Worm (Caenorhabditis elegans) whole organism, L2 larva: ENCODE data around the gene K02D3.1.

ENCODE experiments used
- R02D3.7 ChIP-seq: fragments of 150-350 bp; optimal IDR thresholded peaks from 2 replicates; lab custom pipeline; 2014; ENCODE audit warnings: missing biosample characterization, missing genetic modification characterization
- Y55F3AM.14 ChIP-seq: fragments of 200-800 bp; sonication (Bioruptor generic); optimal IDR thresholded peaks from 2 replicates; lab custom pipeline; 2018; ENCODE audit warnings: mild to moderate bottlenecking, missing genetic modification characterization, missing compliant biosample characterization
- ZK546.5 ChIP-seq: sonication (generic microtip); optimal IDR thresholded peaks from 2 replicates; lab custom pipeline; 2017; ENCODE audit warnings: missing biosample characterization, missing genetic modification characterization
- alr-1 ChIP-seq: fragments of 150-350 bp; optimal IDR thresholded peaks from 2 replicates; lab custom pipeline; 2014; ENCODE audit warnings: missing biosample characterization, missing genetic modification characterization
- ama-1 ChIP-seq: fragments of 150-350 bp; optimal IDR thresholded peaks from 2 replicates; lab custom pipeline; 2018; ENCODE audit warnings: inconsistent platforms
- blmp-1 ChIP-seq: sonication (generic microtip); optimal IDR thresholded peaks from 2 replicates; lab custom pipeline; 2017; ENCODE audit warnings: missing genetic modification characterization, mild to moderate bottlenecking, missing compliant biosample characterization, antibody characterized with exemption, moderate library complexity; ENCODE audit not compliant: insufficient read depth
- ceh-16 ChIP-seq: fragments of 150-350 bp; optimal IDR thresholded peaks from 2 replicates; lab custom pipeline; 2014; ENCODE audit warnings: missing biosample characterization, missing genetic modification characterization
- ceh-82 ChIP-seq: fragments of 150-350 bp; optimal IDR thresholded peaks from 2 replicates; lab custom pipeline; 2014; ENCODE audit warnings: missing biosample characterization, missing genetic modification characterization
- crh-2 ChIP-seq: sonication (generic microtip); optimal IDR thresholded peaks from 2 replicates; lab custom pipeline; 2017; ENCODE audit warnings: missing biosample characterization, missing genetic modification characterization
- dmd-4 ChIP-seq: sonication (generic microtip); optimal IDR thresholded peaks from 2 replicates; lab custom pipeline; 2017; ENCODE audit warnings: missing biosample characterization, missing genetic modification characterization
- elt-3 ChIP-seq: sonication (generic microtip); optimal IDR thresholded peaks from 2 replicates; lab custom pipeline; 2017; ENCODE audit warnings: missing biosample characterization, missing genetic modification characterization
- fos-1 ChIP-seq: fragments of 150-350 bp; optimal IDR thresholded peaks from 2 replicates; lab custom pipeline; 2014; ENCODE audit warnings: missing biosample characterization, missing genetic modification characterization
- gmeb-1 ChIP-seq: fragments of 150-350 bp; optimal IDR thresholded peaks from 2 replicates; lab custom pipeline; 2014; ENCODE audit warnings: missing biosample characterization, missing genetic modification characterization
- lin-11 ChIP-seq: fragments of 150-350 bp; sonication (generic microtip); optimal IDR thresholded peaks from 2 replicates; lab custom pipeline; 2014; ENCODE audit warnings: missing biosample characterization, missing genetic modification characterization, inconsistent platforms, mixed read lengths
- lin-13 ChIP-seq: fragments of 150-350 bp; optimal IDR thresholded peaks from 2 replicates; lab custom pipeline; 2014; ENCODE audit warnings: missing biosample characterization, missing genetic modification reagents, missing genetic modification characterization
- lin-39 ChIP-seq: fragments of 150-350 bp; optimal IDR thresholded peaks from 2 replicates; lab custom pipeline; 2014; ENCODE audit warnings: missing biosample characterization, missing genetic modification reagents, missing genetic modification characterization
- lsy-2 ChIP-seq, 2 experiments: fragments of 150-350 bp in 1 of 2; sonication (generic microtip) in 1 of 2; optimal IDR thresholded peaks; 2 replicates each; lab custom pipeline; 2014 to 2017; ENCODE audit warnings: missing biosample characterization in 2 of 2, missing genetic modification characterization in 2 of 2
- mab-5 ChIP-seq: fragments of 150-350 bp; optimal IDR thresholded peaks from 2 replicates; lab custom pipeline; 2014; ENCODE audit warnings: missing biosample characterization, missing genetic modification characterization
- mdl-1 ChIP-seq, 2 experiments: fragments of 150-350 bp in 1 of 2; sonication (generic microtip) in 1 of 2; optimal IDR thresholded peaks; 2 replicates each; lab custom pipeline; 2017; ENCODE audit warnings: missing biosample characterization in 2 of 2, missing genetic modification characterization in 2 of 2
- nhr-10 ChIP-seq: sonication (generic microtip); optimal IDR thresholded peaks from 2 replicates; lab custom pipeline; 2017; ENCODE audit warnings: missing biosample characterization, missing genetic modification characterization
- nhr-11 ChIP-seq: fragments of 150-350 bp; optimal IDR thresholded peaks from 2 replicates; lab custom pipeline; 2014; ENCODE audit warnings: missing biosample characterization, missing genetic modification characterization
- nhr-12 ChIP-seq: fragments of 150-350 bp; optimal IDR thresholded peaks from 2 replicates; lab custom pipeline; 2014; ENCODE audit warnings: missing biosample characterization, missing genetic modification characterization
- nhr-129 ChIP-seq: fragments of 150-350 bp; optimal IDR thresholded peaks from 2 replicates; lab custom pipeline; 2014; ENCODE audit warnings: missing biosample characterization, missing genetic modification characterization
- nhr-21 ChIP-seq: fragments of 150-350 bp; optimal IDR thresholded peaks from 2 replicates; lab custom pipeline; 2014; ENCODE audit warnings: missing biosample characterization, missing genetic modification characterization
- nhr-23 ChIP-seq: fragments of 150-350 bp; optimal IDR thresholded peaks from 2 replicates; lab custom pipeline; 2014; ENCODE audit warnings: missing biosample characterization, missing genetic modification reagents, missing genetic modification characterization
- nhr-237 ChIP-seq: fragments of 150-350 bp; optimal IDR thresholded peaks from 2 replicates; lab custom pipeline; 2014; ENCODE audit warnings: missing biosample characterization, missing genetic modification characterization
- nhr-25 ChIP-seq: fragments of 150-350 bp; sonication (generic microtip); optimal IDR thresholded peaks from 3 replicates; lab custom pipeline; 2014; ENCODE audit warnings: missing biosample characterization, missing genetic modification characterization
- nhr-6 ChIP-seq: fragments of 150-350 bp; optimal IDR thresholded peaks from 2 replicates; lab custom pipeline; 2014; ENCODE audit warnings: missing biosample characterization, missing genetic modification characterization
- nhr-77 ChIP-seq: fragments of 150-350 bp; optimal IDR thresholded peaks from 2 replicates; lab custom pipeline; 2014; ENCODE audit warnings: missing biosample characterization, missing genetic modification characterization
- peb-1 ChIP-seq: fragments of 150-350 bp; optimal IDR thresholded peaks from 2 replicates; lab custom pipeline; 2014; ENCODE audit warnings: missing biosample characterization, missing genetic modification characterization
- sma-3 ChIP-seq: sonication (generic microtip); optimal IDR thresholded peaks from 2 replicates; lab custom pipeline; 2016; ENCODE audit warnings: missing genetic modification reagents, missing genetic modification characterization, missing compliant biosample characterization
- sma-9 ChIP-seq, 2 experiments: fragments of 150-350 bp in 1 of 2; sonication (generic microtip) in 1 of 2; optimal IDR thresholded peaks; 2 replicates each; lab custom pipeline; 2014 to 2016; ENCODE audit warnings: missing genetic modification characterization in 2 of 2, mild to moderate bottlenecking in 1 of 2, missing biosample characterization in 1 of 2, missing compliant biosample characterization in 1 of 2, missing genetic modification reagents in 1 of 2, moderate library complexity in 1 of 2
- snpc-4 ChIP-seq: fragments of 150-350 bp; optimal IDR thresholded peaks from 2 replicates; lab custom pipeline; 2014; ENCODE audit warnings: missing biosample characterization, missing genetic modification characterization
- unc-55 ChIP-seq: fragments of 150-350 bp; sonication (generic microtip); optimal IDR thresholded peaks from 3 replicates; lab custom pipeline; 2014; ENCODE audit warnings: missing biosample characterization, missing genetic modification reagents, missing genetic modification characterization
- unc-62 ChIP-seq: fragments of 150-350 bp; optimal IDR thresholded peaks from 2 replicates; lab custom pipeline; 2014; ENCODE audit warnings: missing biosample characterization, missing genetic modification reagents, missing genetic modification characterization
- zag-1 ChIP-seq: fragments of 150-350 bp; optimal IDR thresholded peaks from 2 replicates; lab custom pipeline; 2014; ENCODE audit warnings: missing biosample characterization, missing genetic modification characterization
- ztf-1 ChIP-seq: fragments of 200-800 bp; sonication (Bioruptor generic); conservative IDR thresholded peaks from 2 replicates; pipeline ENCODE4 v1.3.6; 2022; ENCODE audit warnings: missing genetic modification characterization, missing compliant biosample characterization
- ztf-11 ChIP-seq: sonication (generic microtip); optimal IDR thresholded peaks from 2 replicates; lab custom pipeline; 2017; ENCODE audit warnings: missing biosample characterization, missing genetic modification characterization
- ztf-4 ChIP-seq: fragments of 150-350 bp; optimal IDR thresholded peaks from 2 replicates; lab custom pipeline; 2014; ENCODE audit warnings: missing biosample characterization, missing genetic modification characterization

The K02D3.1 gene

DNA sequence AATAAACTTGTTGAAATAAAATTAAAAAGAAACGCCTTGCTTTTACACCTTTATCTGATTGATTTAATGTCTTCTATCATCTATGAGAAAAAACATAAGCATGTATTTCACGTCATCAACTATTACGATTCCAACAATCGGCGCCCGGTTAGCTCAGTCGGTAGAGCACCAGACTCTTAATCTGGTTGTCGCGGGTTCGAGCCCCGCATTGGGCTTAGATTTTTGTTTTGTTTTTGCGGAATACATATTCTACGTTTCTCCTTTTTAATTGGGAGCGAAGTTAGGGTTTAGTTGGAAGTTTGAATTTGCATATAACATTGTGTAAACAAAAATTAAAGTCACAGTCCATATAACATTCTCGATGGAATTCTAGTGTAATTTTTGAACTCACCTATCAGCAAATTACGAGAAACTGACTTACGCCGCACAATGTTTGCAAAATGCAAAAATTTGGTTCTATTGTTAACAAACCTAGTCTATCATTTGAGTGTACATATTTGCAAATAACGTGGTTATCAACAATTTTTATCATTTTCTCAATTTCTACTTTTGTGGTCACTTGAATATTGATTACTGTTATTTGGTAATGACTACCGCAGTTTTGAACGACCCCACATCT is 10.5 kb downstream of the K02D3.1 start, which contains the start of gene shc-3:
Gene shc-3, plus strand, starts transcription at position 484 of the 619 bp plus-strand sequence.
- TF ChIP-seq ceh-16 (tag; lab: Kevin White, UChicago), result no peak
- TF ChIP-seq fos-1 (tag; lab: Kevin White, UChicago), result peak; percentile 20

DNA sequence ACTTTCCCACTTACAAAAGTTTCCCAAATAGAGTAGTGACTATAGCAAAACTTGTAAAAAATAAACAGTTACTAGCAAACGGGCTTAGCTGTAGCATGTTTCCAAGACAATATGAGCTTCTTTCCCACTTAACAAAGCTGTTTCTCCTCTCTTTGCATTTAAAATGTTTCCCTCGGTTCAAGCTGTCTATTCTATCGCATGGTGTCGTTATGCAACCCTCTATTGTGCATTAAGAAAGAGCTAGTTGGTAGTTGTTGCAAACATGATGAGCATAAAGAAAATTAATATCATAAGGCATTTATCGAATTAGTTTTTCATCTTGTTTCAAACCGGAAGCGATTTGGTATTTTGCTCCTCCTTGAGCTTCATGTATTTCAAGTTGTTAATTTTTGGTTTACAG is 16.1 kb downstream of the K02D3.1 start, which contains the start of gene poml-1:
Gene poml-1, minus strand, starts transcription at position 101 of the 400 bp plus-strand sequence.
- TF ChIP-seq mdl-1 (tag; optimal IDR thresholded peaks at IDR 0.05; lab: Kevin White, UChicago), result no peak
- TF ChIP-seq sma-9 (GFP tag; optimal IDR thresholded peaks at IDR 0.05; lab: Kevin White, UChicago), result no peak
- TF ChIP-seq sma-9 (tag; optimal IDR thresholded peaks at IDR 0.05; lab: Kevin White, UChicago), result no peak
- TF ChIP-seq snpc-4 (tag; lab: Kevin White, UChicago), result no peak
- no peak for TF ChIP-seq unc-55 (GFP tag; lab: Kevin White, UChicago)
- TF ChIP-seq nhr-21 (tag; lab: Kevin White, UChicago), result no peak
- no peak for TF ChIP-seq ama-1 (lab: Kevin White, UChicago)
- TF ChIP-seq sma-3, result no peak
- no peak for TF ChIP-seq zag-1 (tag; lab: Kevin White, UChicago)
- no peak for TF ChIP-seq nhr-129 (tag; lab: Kevin White, UChicago)
- TF ChIP-seq nhr-11 (tag; lab: Kevin White, UChicago), result no peak
- no peak for TF ChIP-seq nhr-237
- TF ChIP-seq ztf-1, result no peak
- TF ChIP-seq unc-62 (GFP tag; lab: Kevin White, UChicago), result no peak
- no peak for TF ChIP-seq nhr-10 (tag; lab: Kevin White, UChicago)
- TF ChIP-seq peb-1 (tag; lab: Kevin White, UChicago), result no peak
- no peak for TF ChIP-seq nhr-25 (tag; lab: Kevin White, UChicago)

DNA sequence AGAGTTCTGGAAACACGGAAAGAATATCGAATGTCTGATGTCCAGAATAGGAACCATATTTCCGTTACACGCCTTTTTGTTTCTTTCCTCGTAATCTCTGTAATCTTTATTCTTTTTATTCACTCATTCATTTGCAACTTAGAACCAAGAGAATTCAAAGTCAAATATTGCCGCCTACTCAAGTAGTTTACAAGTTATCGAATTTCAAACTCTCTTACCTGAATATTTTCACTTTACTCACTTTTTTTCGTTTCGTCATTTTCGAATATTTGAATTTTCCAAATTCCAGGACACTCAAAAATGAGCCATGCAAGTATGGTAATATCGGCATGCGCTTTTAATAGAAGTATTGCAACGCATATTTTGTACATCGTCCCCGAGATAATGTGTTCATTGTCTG is 17.7 kb downstream of the K02D3.1 start, which contains the start of gene K11E4.6:
Gene K11E4.6, plus strand, starts transcription at position 301 of the 400 bp plus-strand sequence.
- TF ChIP-seq nhr-10 (tag; lab: Kevin White, UChicago) (no peak), nhr-12 (tag; lab: Kevin White, UChicago) (no peak), nhr-129 (tag; lab: Kevin White, UChicago) (no peak), crh-2 (tag; lab: Kevin White, UChicago) (no peak), lin-13 (GFP tag; lab: Kevin White, UChicago) (no peak), ceh-16 (tag; lab: Kevin White, UChicago) (no peak)
- TF ChIP-seq, all 48 proteins: peak for 0

DNA sequence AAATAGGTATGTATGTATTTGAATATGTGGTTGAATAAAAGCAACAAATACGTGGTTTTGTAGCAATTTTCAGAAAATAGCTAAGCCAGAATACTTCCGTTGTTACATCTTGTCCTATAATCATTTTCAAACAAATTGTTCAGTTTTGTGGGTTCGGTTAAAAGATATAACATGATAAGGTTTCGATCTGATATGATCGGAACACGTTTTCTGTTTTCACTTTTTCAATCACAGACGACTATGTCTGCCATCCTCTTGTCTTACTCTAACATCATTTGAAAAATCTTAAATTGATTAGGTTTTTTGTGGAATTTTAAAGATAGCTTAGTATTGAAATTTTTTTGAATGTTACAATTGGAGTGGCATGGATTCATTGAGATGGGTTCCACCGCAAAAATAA is 19.6 kb downstream of the K02D3.1 start:
- TF ChIP-seq blmp-1 (tag; lab: Kevin White, UChicago) (peak; percentile 80), fos-1 (tag; lab: Kevin White, UChicago) (no peak), nhr-25 (tag; lab: Kevin White, UChicago) (no peak)
- TF ChIP-seq, all 48 proteins: peak for 1

DNA sequence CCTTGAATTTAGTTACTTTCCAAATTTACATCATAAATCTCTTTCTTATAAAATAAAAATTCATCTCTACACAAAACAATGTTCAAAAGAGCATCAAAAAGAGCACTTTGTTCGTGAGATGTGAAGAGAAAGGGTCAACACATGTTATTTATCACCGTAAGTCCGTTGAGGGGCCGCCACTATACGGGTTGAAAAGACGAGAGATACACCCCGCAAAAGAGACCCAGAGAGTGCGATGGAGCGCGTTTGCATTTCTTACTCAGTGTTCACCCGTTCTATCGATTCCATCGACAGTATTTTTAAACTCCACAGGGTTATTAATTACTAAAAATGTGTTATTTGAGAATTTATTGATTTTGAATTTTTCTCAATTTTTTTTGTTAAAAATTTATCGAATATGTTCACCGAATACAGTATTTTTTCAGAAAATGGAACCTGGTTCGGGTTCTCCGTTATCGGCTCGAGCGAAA is 20.2 kb downstream of the K02D3.1 start, which contains the start of gene pix-1:
Gene pix-1, plus strand, starts transcription at position 420 of the 470 bp plus-strand sequence.
- TF ChIP-seq nhr-12 (tag; lab: Kevin White, UChicago) (no peak), nhr-6 (tag; lab: Kevin White, UChicago) (peak; percentile 2), R02D3.7 (tag; lab: Kevin White, UChicago) (no peak), lin-13 (GFP tag; lab: Kevin White, UChicago) (peak; percentile 62), crh-2 (tag; lab: Kevin White, UChicago) (peak; percentile 70), sma-3 (peak; percentile 55), ceh-16 (tag; lab: Kevin White, UChicago) (no peak), lin-39 (no peak), nhr-11 (tag; lab: Kevin White, UChicago) (no peak), fos-1 (tag; lab: Kevin White, UChicago) (peak; percentile 64), snpc-4 (tag; lab: Kevin White, UChicago) (peak; percentile 64), ztf-1 (no peak), sma-9 (GFP tag; optimal IDR thresholded peaks at IDR 0.05; lab: Kevin White, UChicago) (peak; percentile 85), sma-9 (tag; optimal IDR thresholded peaks at IDR 0.05; lab: Kevin White, UChicago) (no peak), unc-62 (GFP tag; lab: Kevin White, UChicago) (no peak), mdl-1 (tag; optimal IDR thresholded peaks at IDR 0.05; lab: Kevin White, UChicago) (no peak), gmeb-1 (tag; lab: Kevin White, UChicago) (peak; percentile 45), elt-3 (no peak), ztf-4 (tag; lab: Kevin White, UChicago) (peak; percentile 13), nhr-129 (tag; lab: Kevin White, UChicago) (peak; percentile 66), nhr-10 (tag; lab: Kevin White, UChicago) (no peak), lsy-2 (tag; optimal IDR thresholded peaks at IDR 0.05; lab: Kevin White, UChicago) (peak in 1 of 2 experiments; percentile 69), ztf-11 (tag; lab: Kevin White, UChicago) (no peak), lin-11 (tag; lab: Kevin White, UChicago) (peak; percentile 11), ZK546.5 (no peak), mab-5 (tag; lab: Kevin White, UChicago) (peak; percentile 50), Y55F3AM.14 (GFP tag; lab: Kevin White, UChicago) (no peak), nhr-21 (tag; lab: Kevin White, UChicago) (peak; percentile 17), nhr-77 (no peak), alr-1 (no peak), nhr-23 (no peak), ceh-82 (tag; lab: Kevin White, UChicago) (no peak), zag-1 (tag; lab: Kevin White, UChicago) (no peak), dmd-4 (tag; lab: Kevin White, UChicago) (no peak), nhr-25 (tag; lab: Kevin White, UChicago) (peak; percentile 53)
